Fruit fly (Drosophila melanogaster) whole organism, embryonic: ENCODE measurements around the gene Pig1.

Source experiments
- Awh ChIP-seq: fragments of 200-800 bp; sonication (Bioruptor generic); IDR thresholded peaks from 2 replicates; pipeline ENCODE4, ENCODE4 v1.3.6; 2022; ENCODE audit warnings: missing biosample characterization, missing genetic modification characterization
- Bgb ChIP-seq: fragments of 200-800 bp; sonication (Bioruptor generic); IDR thresholded peaks from 2 replicates; pipeline ENCODE4 v1.3.6; 2022; ENCODE audit warnings: missing biosample characterization, missing genetic modification characterization; ENCODE audit not compliant: partially characterized antibody
- CG10209 ChIP-seq: fragments of 200-800 bp; sonication (Bioruptor generic); optimal IDR thresholded peaks from 3 replicates; lab custom pipeline; 2017; ENCODE audit warnings: missing biosample characterization, mild to moderate bottlenecking, missing genetic modification characterization, missing genetic modification reagents
- CG1024 ChIP-seq: fragments of 200-800 bp; sonication (Bioruptor generic); IDR thresholded peaks from 2 replicates; pipeline ENCODE4 v1.3.6; 2022; ENCODE audit warnings: missing biosample characterization, missing genetic modification characterization
- CG11696 ChIP-seq: fragments of 200-800 bp; sonication (Bioruptor generic); IDR thresholded peaks from 2 replicates; pipeline ENCODE4 v1.3.6; 2022; ENCODE audit warnings: missing biosample characterization, missing genetic modification characterization
- CG16779 ChIP-seq: fragments of 200-800 bp; sonication (Bioruptor generic); IDR thresholded peaks from 2 replicates; pipeline ENCODE4 v1.3.6; 2022; ENCODE audit warnings: missing biosample characterization, missing genetic modification characterization
- CG18262 ChIP-seq: fragments of 200-800 bp; optimal IDR thresholded peaks from 3 replicates; lab custom pipeline; 2019; ENCODE audit warnings: missing biosample characterization, mild to moderate bottlenecking, missing genetic modification characterization, moderate library complexity
- CG1832 ChIP-seq: fragments of 200-800 bp; sonication (Bioruptor generic); optimal IDR thresholded peaks from 2 replicates; lab custom pipeline; 2017; ENCODE audit warnings: missing biosample characterization, mild to moderate bottlenecking, missing genetic modification characterization, inconsistent platforms
- CG2120 ChIP-seq: fragments of 200-800 bp; sonication (Bioruptor generic); optimal IDR thresholded peaks from 3 replicates; lab custom pipeline; 2016; ENCODE audit warnings: missing biosample characterization, missing genetic modification characterization
- CG2199 ChIP-seq: fragments of 200-800 bp; sonication (Bioruptor generic); IDR thresholded peaks from 3 replicates; pipeline ENCODE4 v1.3.6; 2022; ENCODE audit warnings: missing biosample characterization, missing genetic modification characterization
- CG2875 ChIP-seq: fragments of 200-800 bp; sonication (Bioruptor generic); optimal IDR thresholded peaks from 2 replicates; lab custom pipeline; 2017; ENCODE audit warnings: missing biosample characterization, mild to moderate bottlenecking, missing genetic modification characterization, missing genetic modification reagents
- CG32767 ChIP-seq: fragments of 200-800 bp; sonication (Bioruptor generic); IDR thresholded peaks from 2 replicates; pipeline ENCODE4 v1.3.6; 2022; ENCODE audit warnings: missing biosample characterization, missing genetic modification characterization
- CG7271 ChIP-seq: fragments of 200-800 bp; sonication (Bioruptor generic); optimal IDR thresholded peaks from 2 replicates; lab custom pipeline; 2018; ENCODE audit warnings: missing biosample characterization, mild to moderate bottlenecking, missing genetic modification characterization, moderate library complexity
- CG7372 ChIP-seq: fragments of 200-800 bp; sonication (Bioruptor generic); IDR thresholded peaks from 2 replicates; pipeline ENCODE4 v1.3.6; 2022; ENCODE audit warnings: missing biosample characterization, missing genetic modification characterization
- CG8290 ChIP-seq, 3 experiments: fragments of 200-800 bp; sonication (Bioruptor generic); optimal IDR thresholded peaks; 2 replicates each; lab custom pipeline; 2016 to 2019; ENCODE audit warnings: missing biosample characterization in 3 of 3, missing genetic modification characterization in 3 of 3, mild to moderate bottlenecking in 2 of 3, moderate library complexity in 1 of 3
- CG8765 ChIP-seq: fragments of 200-800 bp; sonication (Bioruptor generic); IDR thresholded peaks from 2 replicates; pipeline ENCODE4 v1.3.6; 2022; ENCODE audit warnings: missing biosample characterization, missing genetic modification characterization
- CG9876 ChIP-seq: fragments of 200-800 bp; sonication (Bioruptor generic); optimal IDR thresholded peaks from 2 replicates; lab custom pipeline; 2016; ENCODE audit warnings: missing biosample characterization, missing genetic modification characterization
- CG9932 ChIP-seq: fragments of 200-800 bp; sonication (Bioruptor generic); IDR thresholded peaks from 2 replicates; pipeline ENCODE4 v1.3.6; 2022; ENCODE audit warnings: missing biosample characterization, missing genetic modification characterization
- D ChIP-seq, 2 experiments: fragments of 200-800 bp in 1 of 2; fragments of >200 bp in 1 of 2; sonication (Bioruptor generic) in 1 of 2; optimal IDR thresholded peaks; 2 replicates in 1 of 2; 3 replicates in 1 of 2; lab custom pipeline; 2017; ENCODE audit warnings: mild to moderate bottlenecking in 1 of 2, missing biosample characterization in 1 of 2, missing genetic modification characterization in 1 of 2, missing genetic modification reagents in 1 of 2
- Doc3 ChIP-seq: fragments of 200-800 bp; sonication (Bioruptor generic); IDR thresholded peaks from 3 replicates; pipeline ENCODE4 v1.3.6; 2022; ENCODE audit warnings: missing biosample characterization, missing genetic modification characterization; ENCODE audit not compliant: partially characterized antibody
- H2.0 ChIP-seq: fragments of 200-800 bp; sonication (Bioruptor generic); IDR thresholded peaks from 2 replicates; pipeline ENCODE4 v1.3.6; 2022; ENCODE audit warnings: missing biosample characterization, missing genetic modification characterization
- HmgZ ChIP-seq: fragments of 200-800 bp; sonication (Bioruptor generic); optimal IDR thresholded peaks from 2 replicates; lab custom pipeline; 2018; ENCODE audit warnings: missing biosample characterization, mild to moderate bottlenecking, missing genetic modification characterization
- Hr3 ChIP-seq: fragments of 200-800 bp; sonication (Bioruptor generic); optimal IDR thresholded peaks from 3 replicates; lab custom pipeline; 2016; ENCODE audit warnings: missing biosample characterization, missing genetic modification characterization
- Hr39 ChIP-seq: fragments of >200 bp; optimal IDR thresholded peaks from 2 replicates; lab custom pipeline; 2017
- NC2β ChIP-seq: fragments of 200-800 bp; sonication (Bioruptor generic); optimal IDR thresholded peaks from 2 replicates; lab custom pipeline; 2016; ENCODE audit warnings: missing biosample characterization, missing genetic modification characterization
- Ptx1 ChIP-seq: fragments of 200-800 bp; sonication (Bioruptor generic); IDR thresholded peaks from 2 replicates; pipeline ENCODE4 v1.3.6; 2022; ENCODE audit warnings: missing biosample characterization, missing genetic modification characterization
- Side ChIP-seq: fragments of 200-800 bp; sonication (Bioruptor generic); optimal IDR thresholded peaks from 2 replicates; lab custom pipeline; 2016; ENCODE audit warnings: missing biosample characterization, missing genetic modification characterization
- YL-1 ChIP-seq: fragments of 200-800 bp; sonication (Bioruptor generic); optimal IDR thresholded peaks from 3 replicates; lab custom pipeline; 2017; ENCODE audit warnings: missing biosample characterization, mild to moderate bottlenecking, missing genetic modification characterization
- az2 ChIP-seq: fragments of 200-800 bp; sonication (Bioruptor generic); optimal IDR thresholded peaks from 3 replicates; lab custom pipeline; 2016; ENCODE audit warnings: missing biosample characterization, missing genetic modification characterization
- bowl ChIP-seq: fragments of 200-800 bp; sonication (Bioruptor generic); IDR thresholded peaks from 2 replicates; pipeline ENCODE4 v1.3.6; 2022; ENCODE audit warnings: missing biosample characterization, missing genetic modification characterization
- cad ChIP-seq: fragments of >200 bp; optimal IDR thresholded peaks from 2 replicates; lab custom pipeline; 2017; ENCODE audit warnings: missing biosample characterization, missing genetic modification characterization
- chinmo ChIP-seq: fragments of 200-800 bp; sonication (Bioruptor generic); IDR thresholded peaks from 4 replicates; pipeline ENCODE4 v1.3.6; 2022; ENCODE audit warnings: missing biosample characterization, missing genetic modification characterization; ENCODE audit not compliant: partially characterized antibody
- dm ChIP-seq: fragments of 200-800 bp; sonication (Bioruptor generic); optimal IDR thresholded peaks from 3 replicates; lab custom pipeline; 2016; ENCODE audit warnings: missing biosample characterization, missing genetic modification characterization
- en ChIP-seq: fragments of 200-800 bp; sonication (Bioruptor generic); optimal IDR thresholded peaks from 2 replicates; lab custom pipeline; 2016; ENCODE audit warnings: missing biosample characterization, missing genetic modification characterization
- fd102C ChIP-seq: fragments of 200-800 bp; sonication (Bioruptor generic); optimal IDR thresholded peaks from 2 replicates; lab custom pipeline; 2018; ENCODE audit warnings: missing biosample characterization, mild to moderate bottlenecking, missing genetic modification characterization, moderate library complexity
- gfzf ChIP-seq: fragments of 200-800 bp; sonication (Bioruptor generic); optimal IDR thresholded peaks from 2 replicates; lab custom pipeline; 2016; ENCODE audit warnings: missing biosample characterization, mild to moderate bottlenecking, missing genetic modification characterization, moderate library complexity
- grn ChIP-seq: fragments of 200-800 bp; sonication (Bioruptor generic); optimal IDR thresholded peaks from 3 replicates; lab custom pipeline; 2017; ENCODE audit warnings: missing biosample characterization, missing genetic modification characterization
- jumu ChIP-seq: fragments of 200-800 bp; sonication (Bioruptor generic); optimal IDR thresholded peaks from 3 replicates; lab custom pipeline; 2016; ENCODE audit warnings: missing biosample characterization, missing genetic modification characterization
- kay ChIP-seq: fragments of 200-800 bp; sonication (Bioruptor generic); optimal IDR thresholded peaks from 2 replicates; lab custom pipeline; 2016; ENCODE audit warnings: missing biosample characterization, missing genetic modification characterization
- lab ChIP-seq: fragments of 200-800 bp; sonication (Bioruptor generic); optimal IDR thresholded peaks from 3 replicates; lab custom pipeline; 2017; ENCODE audit warnings: missing biosample characterization, missing genetic modification characterization, mild to moderate bottlenecking, moderate library complexity, missing genetic modification reagents
- phol ChIP-seq: fragments of 200-800 bp; sonication (Bioruptor generic); optimal IDR thresholded peaks from 3 replicates; lab custom pipeline; 2018; ENCODE audit warnings: missing biosample characterization, mild to moderate bottlenecking, missing genetic modification characterization, moderate library complexity
- pita ChIP-seq: fragments of 200-800 bp; sonication (Bioruptor generic); optimal IDR thresholded peaks from 2 replicates; lab custom pipeline; 2017; ENCODE audit warnings: missing biosample characterization, mild to moderate bottlenecking, missing genetic modification characterization
- rib ChIP-seq: fragments of 200-800 bp; sonication (Bioruptor generic); IDR thresholded peaks from 2 replicates; pipeline ENCODE4 v1.3.6; 2022; ENCODE audit warnings: missing biosample characterization, missing genetic modification characterization
- row ChIP-seq: fragments of 200-800 bp; sonication (Bioruptor generic); IDR thresholded peaks from 3 replicates; pipeline ENCODE4 v1.3.6; 2022; ENCODE audit warnings: missing biosample characterization, missing genetic modification characterization
- sens ChIP-seq: fragments of 200-800 bp; sonication (Bioruptor generic); peaks from one replicate; lab custom pipeline; 2016; ENCODE audit warnings: missing biosample characterization, missing genetic modification characterization
- shn ChIP-seq: fragments of 200-800 bp; sonication (Bioruptor generic); optimal IDR thresholded peaks from 3 replicates; lab custom pipeline; 2016; ENCODE audit warnings: missing biosample characterization, missing genetic modification characterization
- sug ChIP-seq: fragments of 200-800 bp; optimal IDR thresholded peaks from 2 replicates; lab custom pipeline; 2019; ENCODE audit warnings: missing biosample characterization, mild to moderate bottlenecking, missing genetic modification characterization, moderate library complexity
- unpg ChIP-seq: fragments of 200-800 bp; sonication (Bioruptor generic); optimal IDR thresholded peaks from 3 replicates; lab custom pipeline; 2018; ENCODE audit warnings: missing biosample characterization, mild to moderate bottlenecking, missing genetic modification characterization, moderate library complexity
- vnd ChIP-seq: fragments of 200-800 bp; sonication (Bioruptor generic); IDR thresholded peaks from 3 replicates; pipeline ENCODE4 v1.3.6; 2022; ENCODE audit warnings: missing biosample characterization, missing genetic modification characterization; ENCODE audit not compliant: partially characterized antibody

Pig1 gene

DNA sequence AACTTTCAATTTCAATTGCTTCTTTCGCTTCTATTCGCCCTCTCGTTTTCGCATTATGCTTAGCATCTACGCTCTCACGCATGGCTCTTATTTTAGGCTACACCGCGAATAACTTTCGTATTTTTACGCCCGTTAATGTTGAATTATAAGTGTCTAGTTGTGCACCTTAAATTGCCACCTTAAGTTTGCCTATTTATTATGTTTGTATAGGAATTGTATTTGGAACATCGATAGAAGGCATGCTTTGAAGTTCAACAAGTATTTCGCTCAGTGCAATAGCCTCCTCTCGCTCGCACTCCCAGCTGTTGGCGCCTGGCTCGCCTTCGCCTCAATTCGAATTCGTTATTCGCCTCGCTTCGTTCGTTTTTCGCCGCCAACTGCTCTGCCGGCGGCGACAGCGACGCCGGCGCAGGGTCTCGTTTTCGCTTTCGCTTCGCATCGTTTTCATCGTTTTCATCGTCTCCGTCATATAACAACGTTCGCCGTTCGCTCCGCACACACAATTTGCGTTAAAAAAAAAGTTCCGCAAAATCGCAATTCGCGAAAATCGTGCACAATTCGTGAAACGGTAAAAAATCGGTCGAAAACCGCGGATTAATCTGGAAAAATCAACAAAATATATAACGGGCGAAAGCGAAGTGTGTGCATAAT is 45.9 kb upstream of the Pig1 start (continued):
- peak; percentile 61 for TF ChIP-seq CG1832
- peak; percentile 87 for TF ChIP-seq sug (tag; lab: Kevin White, UChicago)
- TF ChIP-seq Doc3 (GFP tag; lab: Robert Waterston, UW) = no peak
- peak; percentile 100 for TF ChIP-seq sens (GFP tag; lab: Kevin White, UChicago)
- TF ChIP-seq cad = no peak
- TF ChIP-seq gfzf (GFP tag; lab: Kevin White, UChicago) = peak; percentile 28
- no peak for TF ChIP-seq Bgb (GFP tag; lab: Robert Waterston, UW)
- peak; percentile 95 for TF ChIP-seq CG32767 (GFP tag; lab: Robert Waterston, UW)
- peak; percentile 98 for TF ChIP-seq Side (GFP tag; lab: Kevin White, UChicago)
- TF ChIP-seq YL-1 = peak; percentile 76
- TF ChIP-seq HmgZ (tag; lab: Kevin White, UChicago) = peak; percentile 98
- TF ChIP-seq row = peak; percentile 98
- no peak for TF ChIP-seq Hr39 (lab: Kevin White, UChicago)
- TF ChIP-seq az2 = peak; percentile 97
- TF ChIP-seq CG10209 (GFP tag; lab: Kevin White, UChicago) = peak; percentile 97
- TF ChIP-seq pita = no peak
- peak; percentile 78 for TF ChIP-seq CG7271 (tag; lab: Kevin White, UChicago)
- peak; percentile 95 for TF ChIP-seq rib (GFP tag; lab: Robert Waterston, UW)
- peak; percentile 94 for TF ChIP-seq CG8290 (GFP tag; optimal IDR thresholded peaks at IDR 0.05; lab: Kevin White, UChicago)
- peak in 1 of 2 experiments; percentile 99 for TF ChIP-seq CG8290 (tag; optimal IDR thresholded peaks at IDR 0.05; lab: Kevin White, UChicago)
- peak; percentile 92 for TF ChIP-seq bowl
- peak; percentile 94 for TF ChIP-seq kay
- peak; percentile 48 for TF ChIP-seq fd102C (GFP tag; lab: Kevin White, UChicago)
- peak; percentile 98 for TF ChIP-seq CG9876 (GFP tag; lab: Kevin White, UChicago)
- TF ChIP-seq CG7372 = peak; percentile 96
- TF ChIP-seq CG1024 (GFP tag; lab: Robert Waterston, UW) = peak; percentile 93
- TF ChIP-seq grn (GFP tag; lab: Kevin White, UChicago) = peak; percentile 76
- TF ChIP-seq CG18262 (tag; lab: Kevin White, UChicago) = peak; percentile 94
- peak; percentile 88 for TF ChIP-seq CG11696
- peak; percentile 95 for TF ChIP-seq NC2β (GFP tag; lab: Kevin White, UChicago)
- peak; percentile 99 for TF ChIP-seq lab (GFP tag; lab: Kevin White, UChicago)
- peak; percentile 97 for TF ChIP-seq CG9932 (GFP tag; lab: Robert Waterston, UW)
- peak; percentile 99 for TF ChIP-seq CG2120 (GFP tag; lab: Kevin White, UChicago)
- peak; percentile 97 for TF ChIP-seq Hr3 (GFP tag; lab: Kevin White, UChicago)
- TF ChIP-seq CG8765 = peak; percentile 86
- peak; percentile 97 for TF ChIP-seq unpg
- peak; percentile 96 for TF ChIP-seq dm (GFP tag; lab: Kevin White, UChicago)
- TF ChIP-seq phol (tag; lab: Kevin White, UChicago) = peak; percentile 95
- TF ChIP-seq Awh (GFP tag; lab: Robert Waterston, UW) = peak; percentile 94
- TF ChIP-seq Ptx1 (GFP tag; lab: Robert Waterston, UW) = peak; percentile 98
- TF ChIP-seq vnd (GFP tag; lab: Robert Waterston, UW) = no peak
- peak; percentile 96; the same call in 2 of the 3 replicates for TF ChIP-seq CG2199
- peak; percentile 97 for TF ChIP-seq shn (GFP tag; lab: Kevin White, UChicago)
- peak; percentile 96 for TF ChIP-seq H2.0 (GFP tag; lab: Robert Waterston, UW)
- TF ChIP-seq jumu (GFP tag; lab: Kevin White, UChicago) = peak; percentile 98
- TF ChIP-seq D (optimal IDR thresholded peaks at IDR 0.05; lab: Kevin White, UChicago) = no peak
- peak; percentile 95 for TF ChIP-seq D (GFP tag; optimal IDR thresholded peaks at IDR 0.05; lab: Kevin White, UChicago)
- no peak for TF ChIP-seq chinmo
- peak; percentile 94 for TF ChIP-seq CG2875
- peak; percentile 94 for TF ChIP-seq en (GFP tag; lab: Kevin White, UChicago)
- peak; percentile 91 for TF ChIP-seq CG16779
